Fruit fly (Drosophila melanogaster): ENCODE data around the gene CG6985.

The CG6985 gene

dm6 chr3R:22726031-22726770 is 14.7 kb upstream of the CG6985 start, which contains the start of gene RNF220 (continued):
- TF ChIP-seq CG2120 (GFP tag; optimal IDR thresholded peaks at IDR 0.05) (no peak), twi (tag; optimal IDR thresholded peaks at IDR 0.05) (no peak), CG34422 (GFP tag; IDR thresholded peaks at IDR 0.05) (no peak), CG17328 (GFP tag; IDR thresholded peaks at IDR 0.05) (no peak), ase (GFP tag; IDR thresholded peaks at IDR 0.05) (no peak), br (optimal IDR thresholded peaks at IDR 0.05) (no peak), cato (GFP tag; optimal IDR thresholded peaks at IDR 0.05; ENCODE audit: borderline replicate concordance) (no peak), tgo (GFP tag; IDR thresholded peaks at IDR 0.05) (no peak), ftz-f1 (GFP tag; optimal IDR thresholded peaks at IDR 0.05) (no peak), HmgD (GFP tag; optimal IDR thresholded peaks at IDR 0.05) (no peak), CG14014 (GFP tag; IDR thresholded peaks at IDR 0.05) (no peak), CG4424 (GFP tag; optimal IDR thresholded peaks at IDR 0.05) (peak; percentile 31), jigr1 (GFP tag; IDR thresholded peaks at IDR 0.05) (no peak), tio (GFP tag; optimal IDR thresholded peaks at IDR 0.05) (no peak), caup (GFP tag; optimal IDR thresholded peaks at IDR 0.05; ENCODE audit: severe bottlenecking) (no peak), crol (GFP tag; IDR thresholded peaks at IDR 0.05) (no peak), hb (GFP tag; IDR thresholded peaks at IDR 0.05; ENCODE audit: partially characterized antibody) (no peak), Doc3 (GFP tag; IDR thresholded peaks at IDR 0.05; ENCODE audit: partially characterized antibody) (no peak; the same call in 2 of the 3 replicates), luna (GFP tag; optimal IDR thresholded peaks at IDR 0.05) (no peak), CG8924 (tag; optimal IDR thresholded peaks at IDR 0.05) (no peak), crc (GFP tag; optimal IDR thresholded peaks at IDR 0.05) (no peak), ssp (GFP tag; IDR thresholded peaks at IDR 0.05) (no peak), Fer3 (tag; optimal IDR thresholded peaks at IDR 0.05) (no peak), Nf-YB (GFP tag; optimal IDR thresholded peaks at IDR 0.05) (no peak), Meics (GFP tag; optimal IDR thresholded peaks at IDR 0.05) (no peak), CoRest (tag; optimal IDR thresholded peaks at IDR 0.05) (peak; percentile 55), CG4282 (GFP tag; optimal IDR thresholded peaks at IDR 0.05) (no peak), CG34224 (GFP tag; IDR thresholded peaks at IDR 0.05; ENCODE audit: partially characterized antibody) (peak; percentile 54; the same call in 1 of the 3 replicates), shn (GFP tag; optimal IDR thresholded peaks at IDR 0.05) (no peak), trh (GFP tag; optimal IDR thresholded peaks at IDR 0.05) (no peak), Tbp (GFP tag; optimal IDR thresholded peaks at IDR 0.05) (no peak), HLH54F (GFP tag; optimal IDR thresholded peaks at IDR 0.05) (no peak), CG17385 (GFP tag; optimal IDR thresholded peaks at IDR 0.05) (peak; percentile 12), Hr78 (GFP tag; optimal IDR thresholded peaks at IDR 0.05) (no peak), dan (GFP tag; IDR thresholded peaks at IDR 0.05) (no peak), klu (GFP tag; IDR thresholded peaks at IDR 0.05) (0 out of 2 replicates have a peak, but pooled peaks have one; percentile 8), jumu (GFP tag; optimal IDR thresholded peaks at IDR 0.05) (no peak), mirr (GFP tag; optimal IDR thresholded peaks at IDR 0.05) (no peak), CG9797 (GFP tag; optimal IDR thresholded peaks at IDR 0.05) (peak; percentile 59), slp2 (GFP tag; optimal IDR thresholded peaks at IDR 0.05) (no peak), Doc2 (GFP tag; IDR thresholded peaks at IDR 0.05) (no peak), unc-4 (GFP tag; IDR thresholded peaks at IDR 0.05; ENCODE audit: partially characterized antibody) (peak; percentile 50), zfh2 (GFP tag; optimal IDR thresholded peaks at IDR 0.05) (no peak), CG13123 (GFP tag; optimal IDR thresholded peaks at IDR 0.05) (no peak), grau (tag; optimal IDR thresholded peaks at IDR 0.05) (peak; percentile 33), Poxn (GFP tag; IDR thresholded peaks at IDR 0.05) (no peak), Aef1 (GFP tag; IDR thresholded peaks at IDR 0.05) (no peak), nmo (GFP tag; optimal IDR thresholded peaks at IDR 0.05) (peak; percentile 45), CG10147 (GFP tag; optimal IDR thresholded peaks at IDR 0.05) (no peak), Eip74EF (GFP tag; optimal IDR thresholded peaks at IDR 0.05) (no peak)
